Fruit fly (Drosophila melanogaster) whole organism, prepupa: ENCODE data around the gene CG5853.

Source experiments
- Blimp-1 ChIP-seq: fragments of 200-800 bp; sonication (Bioruptor generic); optimal IDR thresholded peaks from 3 replicates; lab custom pipeline; 2017; ENCODE audit warnings: missing biosample characterization, missing genetic modification characterization, mild to moderate bottlenecking, moderate library complexity, missing genetic modification reagents
- CG10631 ChIP-seq: fragments of 200-800 bp; sonication (Bioruptor generic); optimal IDR thresholded peaks from 2 replicates; lab custom pipeline; 2016; ENCODE audit warnings: missing biosample characterization, missing genetic modification characterization
- CG11294 ChIP-seq: fragments of 200-800 bp; sonication (Bioruptor generic); IDR thresholded peaks from 2 replicates; pipeline ENCODE4 v1.3.6; 2022; ENCODE audit warnings: missing biosample characterization, missing genetic modification characterization
- CG11902 ChIP-seq: fragments of 200-800 bp; sonication (Bioruptor generic); optimal IDR thresholded peaks from 3 replicates; lab custom pipeline; 2016; ENCODE audit warnings: missing biosample characterization, missing genetic modification characterization
- CG15336 ChIP-seq: fragments of 200-800 bp; sonication (Bioruptor generic); IDR thresholded peaks from 2 replicates; pipeline ENCODE4 v1.3.6; 2022; ENCODE audit warnings: missing biosample characterization, missing genetic modification characterization
- CG1621 ChIP-seq: fragments of 200-800 bp; sonication (Bioruptor generic); optimal IDR thresholded peaks from 3 replicates; lab custom pipeline; 2018; ENCODE audit warnings: missing biosample characterization, mild to moderate bottlenecking, missing genetic modification characterization
- CG3032 ChIP-seq: fragments of 200-800 bp; optimal IDR thresholded peaks from 2 replicates; lab custom pipeline; 2019; ENCODE audit warnings: missing biosample characterization, mild to moderate bottlenecking, missing genetic modification characterization, moderate library complexity
- CG31627 ChIP-seq: fragments of 200-800 bp; sonication (Bioruptor generic); optimal IDR thresholded peaks from 3 replicates; lab custom pipeline; 2016; ENCODE audit warnings: missing biosample characterization, missing genetic modification characterization
- CG32006 ChIP-seq: fragments of 200-800 bp; sonication (Bioruptor generic); optimal IDR thresholded peaks from 3 replicates; lab custom pipeline; 2017; ENCODE audit warnings: missing biosample characterization, mild to moderate bottlenecking, missing genetic modification characterization
- CG3919 ChIP-seq: fragments of 200-800 bp; sonication (Bioruptor generic); optimal IDR thresholded peaks from 3 replicates; lab custom pipeline; 2016; ENCODE audit warnings: missing biosample characterization, missing genetic modification characterization
- CG6163 ChIP-seq: fragments of 200-800 bp; sonication (Bioruptor generic); IDR thresholded peaks from 3 replicates; pipeline ENCODE4 v1.3.6; 2022; ENCODE audit warnings: missing biosample characterization, missing genetic modification characterization
- CG6276 ChIP-seq: fragments of 200-800 bp; sonication (Bioruptor generic); optimal IDR thresholded peaks from 2 replicates; lab custom pipeline; 2017; ENCODE audit warnings: missing biosample characterization, mild to moderate bottlenecking, missing genetic modification characterization
- CG6792 ChIP-seq: fragments of 200-800 bp; sonication (Bioruptor generic); optimal IDR thresholded peaks from 3 replicates; lab custom pipeline; 2016; ENCODE audit warnings: missing biosample characterization, missing genetic modification characterization
- CG6854 ChIP-seq: fragments of 200-800 bp; sonication (Bioruptor generic); optimal IDR thresholded peaks from 2 replicates; lab custom pipeline; 2017; ENCODE audit warnings: missing biosample characterization, mild to moderate bottlenecking, missing genetic modification characterization
- CG8632 ChIP-seq: fragments of 200-800 bp; sonication (Bioruptor generic); optimal IDR thresholded peaks from 3 replicates; lab custom pipeline; 2016; ENCODE audit warnings: missing biosample characterization, missing genetic modification characterization
- CG9139 ChIP-seq: fragments of 200-800 bp; sonication (Bioruptor generic); optimal IDR thresholded peaks from 3 replicates; lab custom pipeline; 2017; ENCODE audit warnings: missing biosample characterization, mild to moderate bottlenecking, missing genetic modification characterization
- Eip75B ChIP-seq: fragments of 200-800 bp; sonication (Bioruptor generic); optimal IDR thresholded peaks from 3 replicates; lab custom pipeline; 2016; ENCODE audit warnings: missing biosample characterization, missing genetic modification characterization
- Eip78C ChIP-seq: fragments of 200-800 bp; sonication (Bioruptor generic); peaks from one replicate; lab custom pipeline; 2016; ENCODE audit warnings: missing biosample characterization, missing genetic modification characterization
- Gug ChIP-seq: fragments of 200-800 bp; sonication (Bioruptor generic); IDR thresholded peaks from 2 replicates; pipeline ENCODE4 v1.3.6; 2022; ENCODE audit warnings: missing biosample characterization, missing genetic modification characterization
- Hr38 ChIP-seq: sonication (Bioruptor generic); optimal IDR thresholded peaks from 2 replicates; lab custom pipeline; 2016; ENCODE audit warnings: missing biosample characterization, missing genetic modification characterization
- Hr4 ChIP-seq: fragments of 200-800 bp; sonication (Bioruptor generic); optimal IDR thresholded peaks from 3 replicates; lab custom pipeline; 2016; ENCODE audit warnings: missing biosample characterization, missing genetic modification characterization
- Lpt ChIP-seq: fragments of 200-800 bp; sonication (Bioruptor generic); optimal IDR thresholded peaks from 3 replicates; lab custom pipeline; 2016; ENCODE audit warnings: missing biosample characterization, missing genetic modification characterization
- Met ChIP-seq: fragments of 200-800 bp; sonication (Bioruptor generic); optimal IDR thresholded peaks from 3 replicates; lab custom pipeline; 2016; ENCODE audit warnings: missing biosample characterization, missing genetic modification characterization
- Smox ChIP-seq: fragments of 200-800 bp; sonication (Bioruptor generic); optimal IDR thresholded peaks from 3 replicates; lab custom pipeline; 2016; ENCODE audit warnings: missing biosample characterization, missing genetic modification characterization
- Sox102F ChIP-seq: fragments of 200-800 bp; sonication (Bioruptor generic); optimal IDR thresholded peaks from 2 replicates; lab custom pipeline; 2016; ENCODE audit warnings: missing biosample characterization, mild to moderate bottlenecking, missing genetic modification characterization
- Sox14 ChIP-seq: fragments of 200-800 bp; sonication (Bioruptor generic); optimal IDR thresholded peaks from 3 replicates; lab custom pipeline; 2016; ENCODE audit warnings: missing biosample characterization, missing genetic modification characterization
- Sox15 ChIP-seq: fragments of 200-800 bp; sonication (Bioruptor generic); optimal IDR thresholded peaks from 3 replicates; lab custom pipeline; 2016; ENCODE audit warnings: missing biosample characterization, missing genetic modification characterization
- dac ChIP-seq: fragments of 200-800 bp; sonication (Bioruptor generic); optimal IDR thresholded peaks from 2 replicates; lab custom pipeline; 2017; ENCODE audit warnings: missing biosample characterization, mild to moderate bottlenecking, missing genetic modification characterization
- dsx ChIP-seq: fragments of 200-800 bp; optimal IDR thresholded peaks from 3 replicates; lab custom pipeline; 2019; ENCODE audit warnings: missing biosample characterization, mild to moderate bottlenecking, missing genetic modification characterization, moderate library complexity; ENCODE audit not compliant: poor library complexity, severe bottlenecking
- eg ChIP-seq: fragments of 200-800 bp; sonication (Bioruptor generic); IDR thresholded peaks from 3 replicates; pipeline ENCODE4 v1.3.6; 2022; ENCODE audit warnings: missing biosample characterization, missing genetic modification characterization
- esn ChIP-seq: fragments of 200-800 bp; sonication (Bioruptor generic); optimal IDR thresholded peaks from 2 replicates; lab custom pipeline; 2016; ENCODE audit warnings: missing biosample characterization, mild to moderate bottlenecking, missing genetic modification characterization, moderate library complexity
- fd59A ChIP-seq: fragments of 200-800 bp; sonication (Bioruptor generic); optimal IDR thresholded peaks from 2 replicates; lab custom pipeline; 2017; ENCODE audit warnings: missing biosample characterization, mild to moderate bottlenecking, missing genetic modification characterization, missing genetic modification reagents
- fd85E ChIP-seq: fragments of 200-800 bp; sonication (Bioruptor generic); optimal IDR thresholded peaks from 3 replicates; lab custom pipeline; 2016; ENCODE audit warnings: missing biosample characterization, missing genetic modification characterization
- fkh ChIP-seq: fragments of 200-800 bp; sonication (Bioruptor generic); optimal IDR thresholded peaks from 3 replicates; lab custom pipeline; 2017; ENCODE audit warnings: missing biosample characterization, mild to moderate bottlenecking, missing genetic modification characterization, moderate library complexity
- lz ChIP-seq: fragments of 200-800 bp; sonication (Bioruptor generic); optimal IDR thresholded peaks from 3 replicates; lab custom pipeline; 2016; ENCODE audit warnings: missing biosample characterization, missing genetic modification characterization
- pdm3 ChIP-seq: fragments of 200-800 bp; sonication (Bioruptor generic); optimal IDR thresholded peaks from 3 replicates; lab custom pipeline; 2016; ENCODE audit warnings: missing biosample characterization, missing genetic modification characterization
- spab ChIP-seq: fragments of 200-800 bp; sonication (Bioruptor generic); optimal IDR thresholded peaks from 2 replicates; lab custom pipeline; 2017; ENCODE audit warnings: missing biosample characterization, mild to moderate bottlenecking, missing genetic modification characterization, missing genetic modification reagents
- ss ChIP-seq, 2 experiments: fragments of 200-800 bp; sonication (Bioruptor generic); optimal IDR thresholded peaks; 2 replicates in 1 of 2; 3 replicates in 1 of 2; lab custom pipeline; 2017 to 2018; ENCODE audit warnings: mild to moderate bottlenecking in 2 of 2, missing biosample characterization in 2 of 2, missing genetic modification characterization in 2 of 2, moderate library complexity in 1 of 2
- svp ChIP-seq: fragments of 200-800 bp; sonication (Bioruptor generic); peaks from one replicate; lab custom pipeline; 2016; ENCODE audit warnings: missing biosample characterization, missing genetic modification characterization
- topi ChIP-seq: fragments of 200-800 bp; sonication (Bioruptor generic); optimal IDR thresholded peaks from 3 replicates; lab custom pipeline; 2016; ENCODE audit warnings: missing biosample characterization, missing genetic modification characterization
- vri ChIP-seq: fragments of 200-800 bp; sonication (Bioruptor generic); optimal IDR thresholded peaks from 3 replicates; lab custom pipeline; 2016; ENCODE audit warnings: missing biosample characterization, mild to moderate bottlenecking, missing genetic modification characterization

The CG5853 gene

dm6 chr2L:9921401-9921800 lies 26.0 kb downstream of the CG5853 start, which contains the start of gene CG4592 (continued):
- TF ChIP-seq vri (peak; percentile 82), Sox15 (GFP tag; lab: Kevin White, UChicago) (peak; percentile 28), CG1621 (tag; lab: Kevin White, UChicago) (peak; percentile 65), Hr4 (GFP tag; lab: Kevin White, UChicago) (peak; percentile 78), Eip78C (GFP tag; lab: Kevin White, UChicago) (no peak), fd59A (GFP tag; lab: Kevin White, UChicago) (peak; percentile 43), CG9139 (GFP tag; lab: Kevin White, UChicago) (peak; percentile 55), ss (GFP tag; optimal IDR thresholded peaks at IDR 0.05; lab: Kevin White, UChicago) (no peak)

dm6 chr2L:9919949-9920348 lies 27.5 kb downstream of the CG5853 start, which contains the start of gene CG4594:
CG4594 (plus strand) TSS chr2L:9920160.
- TF ChIP-seq svp (peak; percentile 46), fkh (GFP tag; lab: Kevin White, UChicago) (no peak)
- TF ChIP-seq, all 60 proteins: peak for 1

- TF ChIP-seq CG10631 (GFP tag; lab: Kevin White, UChicago) (no peak), CG8632 (GFP tag; lab: Kevin White, UChicago) (no peak), CG1621 (tag; lab: Kevin White, UChicago) (no peak), CG32006 (no peak), spab (GFP tag; lab: Kevin White, UChicago) (no peak), Eip75B (GFP tag; lab: Kevin White, UChicago) (no peak)
Measured at dm6 chr2L:9919218-9919617, 28.2 kb downstream of the CG5853 start.

- peak; percentile 67 for TF ChIP-seq Sox14
- TF ChIP-seq CG3032 (tag; lab: Kevin White, UChicago), result peak; percentile 63
- peak; percentile 29; the same call in 1 of the 2 replicates for TF ChIP-seq CG11294 (GFP tag; lab: Robert Waterston, UW)
- TF ChIP-seq Sox102F (GFP tag; lab: Kevin White, UChicago), result peak; percentile 71
- TF ChIP-seq spab (GFP tag; lab: Kevin White, UChicago), result peak; percentile 64
- peak; percentile 32 for TF ChIP-seq fd59A (GFP tag; lab: Kevin White, UChicago)
- peak; percentile 73 for TF ChIP-seq CG6792 (GFP tag; lab: Kevin White, UChicago)
- TF ChIP-seq eg (GFP tag; lab: Robert Waterston, UW), result peak; percentile 80
- TF ChIP-seq vri, result peak; percentile 54
- TF ChIP-seq dac (GFP tag; lab: Kevin White, UChicago), result peak; percentile 33
- TF ChIP-seq topi (GFP tag; lab: Kevin White, UChicago), result peak; percentile 46
- TF ChIP-seq Smox (GFP tag; lab: Kevin White, UChicago), result peak; percentile 76
- TF ChIP-seq CG11902 (GFP tag; lab: Kevin White, UChicago), result peak; percentile 15
- TF ChIP-seq Sox15 (GFP tag; lab: Kevin White, UChicago), result peak; percentile 56
- peak; percentile 77 for TF ChIP-seq lz (GFP tag; lab: Kevin White, UChicago)
- TF ChIP-seq CG15336 (GFP tag; lab: Robert Waterston, UW), result no peak; the same call in none of the 2 replicates
- TF ChIP-seq CG9139 (GFP tag; lab: Kevin White, UChicago), result peak; percentile 85
- TF ChIP-seq fkh (GFP tag; lab: Kevin White, UChicago), result peak; percentile 45
- peak; percentile 76 for TF ChIP-seq CG3919
- peak; percentile 57 for TF ChIP-seq CG31627 (GFP tag; lab: Kevin White, UChicago)
- peak; percentile 75 for TF ChIP-seq Eip75B (GFP tag; lab: Kevin White, UChicago)
- TF ChIP-seq Blimp-1 (GFP tag; lab: Kevin White, UChicago), result peak; percentile 50
- TF ChIP-seq CG6163 (GFP tag; lab: Robert Waterston, UW), result peak; percentile 76
- peak; percentile 83 to 86 for TF ChIP-seq ss (GFP tag; optimal IDR thresholded peaks at IDR 0.05; lab: Kevin White, UChicago)
- TF ChIP-seq Met (GFP tag; lab: Kevin White, UChicago), result peak; percentile 80
- TF ChIP-seq Gug (GFP tag; lab: Robert Waterston, UW), result peak; percentile 46
- peak; percentile 7 for TF ChIP-seq CG6854 (GFP tag; lab: Kevin White, UChicago)
- TF ChIP-seq dsx (GFP tag; lab: Kevin White, UChicago), result peak; percentile 35
- TF ChIP-seq Lpt (GFP tag; lab: Kevin White, UChicago), result peak; percentile 68
- TF ChIP-seq CG8632 (GFP tag; lab: Kevin White, UChicago), result peak; percentile 62
- TF ChIP-seq fd85E (GFP tag; lab: Kevin White, UChicago), result no peak
- TF ChIP-seq Eip78C (GFP tag; lab: Kevin White, UChicago), result peak; percentile 84
- peak; percentile 7 for TF ChIP-seq Hr38 (GFP tag; lab: Kevin White, UChicago)
- TF ChIP-seq esn, result peak; percentile 82
- TF ChIP-seq pdm3 (GFP tag; lab: Kevin White, UChicago), result peak; percentile 78
- peak; percentile 90 for TF ChIP-seq CG6276 (GFP tag; lab: Kevin White, UChicago)
Measured at dm6 chr2L:9918020-9918959, 29.2 kb downstream of the CG5853 start, which contains the start of the genes CG5885 and CG4598. CG5885 (minus strand) TSS chr2L:9918330. CG4598 (plus strand) TSS chr2L:9918618.
